Worm (Caenorhabditis elegans): ENCODE results near the gene nhr-167.

The nhr-167 gene

ce11 chrX:11993327-11993726, 11.4 kb upstream of the nhr-167 start:
- TF ChIP-seq B0310.2 (tag; optimal IDR thresholded peaks at IDR 0.05), result no peak
- TF ChIP-seq F13C5.2 (tag; optimal IDR thresholded peaks at IDR 0.05), result no peak
- TF ChIP-seq hnd-1 (tag; optimal IDR thresholded peaks at IDR 0.05), result no peak
- TF ChIP-seq tbx-11 (GFP tag; IDR thresholded peaks at IDR 0.05), result no peak
- TF ChIP-seq tra-4 (tag; optimal IDR thresholded peaks at IDR 0.05), result no peak
- TF ChIP-seq ceh-13 (GFP tag; optimal IDR thresholded peaks at IDR 0.05), result no peak

ce11 chrX:11992778-11993177, 10.9 kb upstream of the nhr-167 start:
- no peak for TF ChIP-seq F13C5.2 (tag; optimal IDR thresholded peaks at IDR 0.05)
- TF ChIP-seq ceh-13 (GFP tag; optimal IDR thresholded peaks at IDR 0.05), result no peak
- no peak for TF ChIP-seq hnd-1 (tag; optimal IDR thresholded peaks at IDR 0.05)
- no peak for TF ChIP-seq scrt-1 (GFP tag; IDR thresholded peaks at IDR 0.05)
- no peak for TF ChIP-seq hmbx-1 (tag; optimal IDR thresholded peaks at IDR 0.05)
- TF ChIP-seq tbx-37 (GFP tag; conservative IDR thresholded peaks at IDR 0.05), result no peak
- no peak for TF ChIP-seq hmg-4 (GFP tag; optimal IDR thresholded peaks at IDR 0.05)
- no peak for TF ChIP-seq sea-1 (GFP tag; conservative IDR thresholded peaks at IDR 0.05)
- no peak for TF ChIP-seq tbx-11 (GFP tag; IDR thresholded peaks at IDR 0.05)
- TF ChIP-seq ets-7 (tag; optimal IDR thresholded peaks at IDR 0.05), result no peak
- TF ChIP-seq flt-1 (GFP tag; IDR thresholded peaks at IDR 0.05), result no peak

- TF ChIP-seq scrt-1 (GFP tag; IDR thresholded peaks at IDR 0.05) (no peak), F13C5.2 (tag; optimal IDR thresholded peaks at IDR 0.05) (no peak), ceh-36 (tag; optimal IDR thresholded peaks at IDR 0.05) (no peak), ceh-13 (GFP tag; optimal IDR thresholded peaks at IDR 0.05) (no peak), hmg-4 (GFP tag; optimal IDR thresholded peaks at IDR 0.05) (no peak), sea-1 (GFP tag; conservative IDR thresholded peaks at IDR 0.05) (no peak), B0310.2 (tag; optimal IDR thresholded peaks at IDR 0.05) (no peak), tbx-11 (GFP tag; IDR thresholded peaks at IDR 0.05) (no peak), tbx-37 (GFP tag; conservative IDR thresholded peaks at IDR 0.05) (no peak), ama-1 (optimal IDR thresholded peaks at IDR 0.05) (no peak), flt-1 (GFP tag; IDR thresholded peaks at IDR 0.05) (no peak), ets-7 (tag; optimal IDR thresholded peaks at IDR 0.05) (no peak), aly-1 (tag; optimal IDR thresholded peaks at IDR 0.05) (no peak), hmbx-1 (tag; optimal IDR thresholded peaks at IDR 0.05) (no peak), hnd-1 (tag; optimal IDR thresholded peaks at IDR 0.05) (no peak), pes-1 (GFP tag; IDR thresholded peaks at IDR 0.05) (no peak)
These were observed 10.4 kb upstream of the nhr-167 start for ce11 chrX:11992246-11992645.

ce11 chrX:11987900-11988364, 6.0 kb upstream of the nhr-167 start, which contains the start of gene C49F5.6:
TSS of gene C49F5.6 (plus strand) at chrX:11988314.
- no peak for TF ChIP-seq F13C5.2 (tag; optimal IDR thresholded peaks at IDR 0.05)
- TF ChIP-seq ets-7 (tag; optimal IDR thresholded peaks at IDR 0.05), result no peak
- no peak for TF ChIP-seq sea-1 (GFP tag; conservative IDR thresholded peaks at IDR 0.05)
- no peak for TF ChIP-seq tbx-11 (GFP tag; IDR thresholded peaks at IDR 0.05)
- TF ChIP-seq hnd-1 (tag; optimal IDR thresholded peaks at IDR 0.05), result no peak
- TF ChIP-seq hmbx-1 (tag; optimal IDR thresholded peaks at IDR 0.05), result no peak
- TF ChIP-seq tra-4 (tag; optimal IDR thresholded peaks at IDR 0.05), result no peak
- TF ChIP-seq B0310.2 (tag; optimal IDR thresholded peaks at IDR 0.05), result no peak
- TF ChIP-seq ama-1 (optimal IDR thresholded peaks at IDR 0.05), result no peak
- no peak for TF ChIP-seq aly-1 (tag; optimal IDR thresholded peaks at IDR 0.05)
- no peak for TF ChIP-seq ceh-13 (GFP tag; optimal IDR thresholded peaks at IDR 0.05)
- TF ChIP-seq hmg-4 (GFP tag; optimal IDR thresholded peaks at IDR 0.05), result no peak
- no peak for TF ChIP-seq flt-1 (GFP tag; IDR thresholded peaks at IDR 0.05)
- TF ChIP-seq pes-1 (GFP tag; IDR thresholded peaks at IDR 0.05), result no peak
- TF ChIP-seq tbx-37 (GFP tag; conservative IDR thresholded peaks at IDR 0.05), result no peak
- no peak for TF ChIP-seq scrt-1 (GFP tag; IDR thresholded peaks at IDR 0.05)
- TF ChIP-seq ceh-36 (tag; optimal IDR thresholded peaks at IDR 0.05), result no peak

ce11 chrX:11985887-11986286, 4.0 kb upstream of the nhr-167 start, which contains the start of gene C49F5.5:
TSS of gene C49F5.5 (plus strand) at chrX:11986187.
- no peak for TF ChIP-seq scrt-1 (GFP tag; IDR thresholded peaks at IDR 0.05)
- TF ChIP-seq hnd-1 (tag; optimal IDR thresholded peaks at IDR 0.05), result no peak
- TF ChIP-seq tbx-37 (GFP tag; conservative IDR thresholded peaks at IDR 0.05), result no peak
- TF ChIP-seq aly-1 (tag; optimal IDR thresholded peaks at IDR 0.05), result no peak
- TF ChIP-seq B0310.2 (tag; optimal IDR thresholded peaks at IDR 0.05), result no peak
- no peak for TF ChIP-seq ama-1 (optimal IDR thresholded peaks at IDR 0.05)
- TF ChIP-seq ceh-13 (GFP tag; optimal IDR thresholded peaks at IDR 0.05), result no peak
- TF ChIP-seq F13C5.2 (tag; optimal IDR thresholded peaks at IDR 0.05), result no peak
- no peak for TF ChIP-seq ceh-36 (tag; optimal IDR thresholded peaks at IDR 0.05)
- TF ChIP-seq flt-1 (GFP tag; IDR thresholded peaks at IDR 0.05), result no peak
- TF ChIP-seq pes-1 (GFP tag; IDR thresholded peaks at IDR 0.05), result no peak
- no peak for TF ChIP-seq ets-7 (tag; optimal IDR thresholded peaks at IDR 0.05)
- no peak for TF ChIP-seq hmbx-1 (tag; optimal IDR thresholded peaks at IDR 0.05)
- TF ChIP-seq hmg-4 (GFP tag; optimal IDR thresholded peaks at IDR 0.05), result no peak
- no peak for TF ChIP-seq tra-4 (tag; optimal IDR thresholded peaks at IDR 0.05)
- TF ChIP-seq tbx-11 (GFP tag; IDR thresholded peaks at IDR 0.05), result no peak

- TF ChIP-seq ceh-36 (tag; optimal IDR thresholded peaks at IDR 0.05) (no peak), scrt-1 (GFP tag; IDR thresholded peaks at IDR 0.05) (no peak), aly-1 (tag; optimal IDR thresholded peaks at IDR 0.05) (no peak)
These were observed 1.7 kb upstream of the nhr-167 start, which contains the start of gene C49F5.3 for ce11 chrX:11983576-11984061. TSS of gene C49F5.3 (minus strand) at chrX:11983626.

ce11 chrX:11974629-11975085, 7.2 kb downstream of the nhr-167 start, which contains the start of gene set-6:
TSS of gene set-6 (minus strand) at chrX:11974679.
- TF ChIP-seq pes-1 (GFP tag; IDR thresholded peaks at IDR 0.05), result no peak
- no peak for TF ChIP-seq hnd-1 (tag; optimal IDR thresholded peaks at IDR 0.05)
- TF ChIP-seq hmg-4 (GFP tag; optimal IDR thresholded peaks at IDR 0.05), result no peak
- no peak for TF ChIP-seq F13C5.2 (tag; optimal IDR thresholded peaks at IDR 0.05)
- TF ChIP-seq ceh-36 (tag; optimal IDR thresholded peaks at IDR 0.05), result no peak
- TF ChIP-seq tra-4 (tag; optimal IDR thresholded peaks at IDR 0.05), result no peak
- TF ChIP-seq flt-1 (GFP tag; IDR thresholded peaks at IDR 0.05), result no peak
- no peak for TF ChIP-seq ceh-13 (GFP tag; optimal IDR thresholded peaks at IDR 0.05)
- no peak for TF ChIP-seq tbx-37 (GFP tag; conservative IDR thresholded peaks at IDR 0.05)
- no peak for TF ChIP-seq B0310.2 (tag; optimal IDR thresholded peaks at IDR 0.05)
- no peak for TF ChIP-seq scrt-1 (GFP tag; IDR thresholded peaks at IDR 0.05)
- no peak for TF ChIP-seq ets-7 (tag; optimal IDR thresholded peaks at IDR 0.05)
- no peak for TF ChIP-seq tbx-11 (GFP tag; IDR thresholded peaks at IDR 0.05)
- no peak for TF ChIP-seq sea-1 (GFP tag; conservative IDR thresholded peaks at IDR 0.05)
- no peak for TF ChIP-seq ama-1 (optimal IDR thresholded peaks at IDR 0.05)
- no peak for TF ChIP-seq aly-1 (tag; optimal IDR thresholded peaks at IDR 0.05)
- no peak for TF ChIP-seq hmbx-1 (tag; optimal IDR thresholded peaks at IDR 0.05)

Data from whole organism, early embryonic.